Worm (Caenorhabditis elegans) whole organism, late embryonic: ENCODE measurements around the gene K01A6.8.

Experiments used
- ets-4 ChIP-seq: sonication (generic microtip); optimal IDR thresholded peaks from 2 replicates; lab custom pipeline; 2016; ENCODE audit warnings: missing genetic modification characterization, missing compliant biosample characterization
- fkh-10 ChIP-seq: fragments of 150-350 bp; optimal IDR thresholded peaks from 2 replicates; lab custom pipeline; 2014; ENCODE audit warnings: missing biosample characterization, missing genetic modification reagents, missing genetic modification characterization
- pqm-1 ChIP-seq: sonication (generic microtip); optimal IDR thresholded peaks from 2 replicates; lab custom pipeline; 2016; ENCODE audit warnings: missing genetic modification characterization, missing compliant biosample characterization
- rnt-1 ChIP-seq: sonication (generic microtip); optimal IDR thresholded peaks from 2 replicates; lab custom pipeline; 2016; ENCODE audit warnings: missing genetic modification characterization, missing compliant biosample characterization
- syd-9 ChIP-seq: sonication (generic microtip); optimal IDR thresholded peaks from 2 replicates; lab custom pipeline; 2016; ENCODE audit warnings: mild to moderate bottlenecking, missing genetic modification characterization, moderate library complexity, missing compliant biosample characterization

DNA sequence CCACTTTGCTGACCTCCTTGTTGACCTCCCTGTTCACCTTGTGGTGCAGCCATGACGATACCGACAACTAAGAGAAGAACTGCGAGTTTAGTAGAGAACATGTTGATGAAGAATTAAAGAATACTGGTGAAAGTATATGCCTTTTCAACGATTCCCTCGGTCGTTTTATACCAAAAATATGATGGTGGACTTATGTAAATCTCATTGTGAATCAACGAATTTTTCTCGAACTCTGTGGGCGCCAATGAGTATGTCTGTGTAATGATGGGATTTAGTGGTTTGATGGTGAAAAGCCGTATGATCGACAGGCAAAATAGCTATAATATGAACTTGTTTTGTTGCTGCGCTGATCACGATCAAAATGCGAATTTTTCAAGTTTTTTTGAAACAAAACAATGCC lies at the start of gene K01A6.8:
- no peak for TF ChIP-seq pqm-1
- no peak for TF ChIP-seq syd-9 (tag; lab: Kevin White, UChicago)
- TF ChIP-seq fkh-10 = no peak
- no peak for TF ChIP-seq ets-4 (tag; lab: Kevin White, UChicago)
- TF ChIP-seq rnt-1 (tag; lab: Kevin White, UChicago) = no peak
